Fruit fly (Drosophila melanogaster) whole organism, embryonic: ENCODE measurements around the gene Nup37.
A peak's percentile ranks its signal among the peaks of the same experiment; 100 is the strongest.

ENCODE experiments used
- Asciz ChIP-seq: fragments of 200-800 bp; sonication (Bioruptor generic); optimal IDR thresholded peaks from 2 replicates; lab custom pipeline; 2017; ENCODE audit warnings: missing biosample characterization, mild to moderate bottlenecking, missing genetic modification characterization, missing genetic modification reagents
- B-H2 ChIP-seq: fragments of 200-800 bp; sonication (Bioruptor generic); optimal IDR thresholded peaks from 2 replicates; lab custom pipeline; 2018; ENCODE audit warnings: missing biosample characterization, mild to moderate bottlenecking, missing genetic modification characterization
- Bdp1 ChIP-seq: fragments of 200-800 bp; sonication (Bioruptor generic); optimal IDR thresholded peaks from 3 replicates; lab custom pipeline; 2016; ENCODE audit warnings: missing biosample characterization, missing genetic modification characterization
- CG11456 ChIP-seq: fragments of 200-800 bp; sonication (Bioruptor generic); IDR thresholded peaks from 3 replicates; pipeline ENCODE4 v1.3.6; 2022; ENCODE audit warnings: missing biosample characterization, missing genetic modification characterization
- CG14014 ChIP-seq: fragments of 200-800 bp; sonication (Bioruptor generic); IDR thresholded peaks from 2 replicates; pipeline ENCODE4 v1.3.6; 2022; ENCODE audit warnings: missing biosample characterization, missing genetic modification characterization
- CG14441 ChIP-seq: fragments of 200-800 bp; sonication (Bioruptor generic); IDR thresholded peaks from 2 replicates; pipeline ENCODE4 v1.3.6; 2022; ENCODE audit warnings: missing biosample characterization, missing genetic modification characterization
- CG14710 ChIP-seq: fragments of 200-800 bp; sonication (Bioruptor generic); optimal IDR thresholded peaks from 3 replicates; lab custom pipeline; 2019; ENCODE audit warnings: missing biosample characterization, mild to moderate bottlenecking, missing genetic modification characterization, moderate library complexity
- CG15601 ChIP-seq: fragments of 200-800 bp; sonication (Bioruptor generic); optimal IDR thresholded peaks from 3 replicates; lab custom pipeline; 2019; ENCODE audit warnings: missing biosample characterization, mild to moderate bottlenecking, missing genetic modification characterization, moderate library complexity
- CG1602 ChIP-seq: fragments of 200-800 bp; sonication (Bioruptor generic); optimal IDR thresholded peaks from 3 replicates; lab custom pipeline; 2016; ENCODE audit warnings: missing biosample characterization, missing genetic modification characterization
- CG17328 ChIP-seq: fragments of 200-800 bp; sonication (Bioruptor generic); IDR thresholded peaks from 2 replicates; pipeline ENCODE4 v1.3.6; 2022; ENCODE audit warnings: missing biosample characterization, missing genetic modification characterization
- CG17612 ChIP-seq: fragments of 200-800 bp; sonication (Bioruptor generic); IDR thresholded peaks from 2 replicates; pipeline ENCODE4 v1.3.6; 2022; ENCODE audit warnings: missing biosample characterization, missing genetic modification characterization
- CG18262 ChIP-seq: fragments of 200-800 bp; optimal IDR thresholded peaks from 3 replicates; lab custom pipeline; 2019; ENCODE audit warnings: missing biosample characterization, mild to moderate bottlenecking, missing genetic modification characterization, moderate library complexity
- CG2120 ChIP-seq: fragments of 200-800 bp; sonication (Bioruptor generic); optimal IDR thresholded peaks from 3 replicates; lab custom pipeline; 2016; ENCODE audit warnings: missing biosample characterization, missing genetic modification characterization
- CG43689 ChIP-seq: fragments of 200-800 bp; sonication (Bioruptor generic); IDR thresholded peaks from 2 replicates; pipeline ENCODE4 v1.3.6; 2022; ENCODE audit warnings: missing biosample characterization, missing genetic modification characterization
- CG6813 ChIP-seq: fragments of 200-800 bp; sonication (Bioruptor generic); optimal IDR thresholded peaks from 2 replicates; lab custom pipeline; 2017; ENCODE audit warnings: missing biosample characterization, missing genetic modification characterization, mild to moderate bottlenecking, moderate library complexity, missing genetic modification reagents
- CG7357 ChIP-seq: fragments of 200-800 bp; sonication (Bioruptor generic); IDR thresholded peaks from 3 replicates; pipeline ENCODE4 v1.3.6; 2022; ENCODE audit warnings: missing biosample characterization, missing genetic modification characterization
- CG8388 ChIP-seq: fragments of 200-800 bp; sonication (Bioruptor generic); optimal IDR thresholded peaks from 2 replicates; lab custom pipeline; 2019; ENCODE audit warnings: missing biosample characterization, mild to moderate bottlenecking, missing genetic modification characterization, moderate library complexity
- CG9609 ChIP-seq: fragments of 200-800 bp; sonication (Bioruptor generic); optimal IDR thresholded peaks from 3 replicates; lab custom pipeline; 2016; ENCODE audit warnings: missing biosample characterization, missing genetic modification characterization
- CG9876 ChIP-seq: fragments of 200-800 bp; sonication (Bioruptor generic); optimal IDR thresholded peaks from 2 replicates; lab custom pipeline; 2016; ENCODE audit warnings: missing biosample characterization, missing genetic modification characterization
- D19A ChIP-seq: fragments of 200-800 bp; optimal IDR thresholded peaks from 3 replicates; lab custom pipeline; 2019; ENCODE audit warnings: missing biosample characterization, mild to moderate bottlenecking, missing genetic modification characterization, moderate library complexity
- Dfd ChIP-seq, 2 experiments: fragments of >200 bp; optimal IDR thresholded peaks; 2 replicates each; lab custom pipeline; 2017; ENCODE audit warnings: missing biosample characterization in 2 of 2, missing genetic modification characterization in 2 of 2
- E2f1 ChIP-seq: fragments of 200-800 bp; sonication (Bioruptor generic); IDR thresholded peaks from 2 replicates; pipeline ENCODE4 v1.3.6; 2022; ENCODE audit warnings: missing biosample characterization, missing genetic modification characterization
- Elba2 ChIP-seq: fragments of 200-800 bp; sonication (Bioruptor generic); optimal IDR thresholded peaks from 3 replicates; lab custom pipeline; 2016; ENCODE audit warnings: missing biosample characterization, missing genetic modification characterization
- Fer2 ChIP-seq: fragments of 200-800 bp; sonication (Bioruptor generic); optimal IDR thresholded peaks from 2 replicates; lab custom pipeline; 2018; ENCODE audit warnings: missing biosample characterization, mild to moderate bottlenecking, missing genetic modification characterization, moderate library complexity
- H15 ChIP-seq: fragments of 200-800 bp; sonication (Bioruptor generic); IDR thresholded peaks from 3 replicates; pipeline ENCODE4 v1.3.6; 2022; ENCODE audit warnings: missing biosample characterization, missing genetic modification characterization
- Hmx ChIP-seq: fragments of 200-800 bp; sonication (Bioruptor generic); optimal IDR thresholded peaks from 2 replicates; lab custom pipeline; 2016; ENCODE audit warnings: missing biosample characterization, missing genetic modification characterization
- Hr78 ChIP-seq, 2 experiments: fragments of 200-800 bp in 1 of 2; fragments of >200 bp in 1 of 2; sonication (Bioruptor generic) in 1 of 2; optimal IDR thresholded peaks; 2 replicates each; lab custom pipeline; 2017 to 2019; ENCODE audit warnings: missing biosample characterization in 2 of 2, missing genetic modification characterization in 2 of 2, mild to moderate bottlenecking in 1 of 2, moderate library complexity in 1 of 2
- Neu2 ChIP-seq: fragments of 200-800 bp; sonication (Bioruptor generic); optimal IDR thresholded peaks from 3 replicates; lab custom pipeline; 2016; ENCODE audit warnings: missing biosample characterization, missing genetic modification characterization, borderline replicate concordance
- Optix ChIP-seq: fragments of 200-800 bp; sonication (Bioruptor generic); IDR thresholded peaks from 3 replicates; pipeline ENCODE4 v1.3.6; 2022; ENCODE audit warnings: missing biosample characterization, missing genetic modification characterization
- PHDP ChIP-seq: fragments of 200-800 bp; sonication (Bioruptor generic); optimal IDR thresholded peaks from 3 replicates; lab custom pipeline; 2018; ENCODE audit warnings: missing biosample characterization, mild to moderate bottlenecking, missing genetic modification characterization, moderate library complexity
- ab ChIP-seq: fragments of 200-800 bp; sonication (Bioruptor generic); optimal IDR thresholded peaks from 2 replicates; lab custom pipeline; 2016; ENCODE audit warnings: missing biosample characterization, missing genetic modification characterization
- amos ChIP-seq: fragments of 200-800 bp; sonication (Bioruptor generic); IDR thresholded peaks from 2 replicates; pipeline ENCODE4 v1.3.6; 2022; ENCODE audit warnings: missing biosample characterization, missing genetic modification characterization; ENCODE audit not compliant: partially characterized antibody
- ap ChIP-seq: fragments of 200-800 bp; sonication (Bioruptor generic); IDR thresholded peaks from 2 replicates; pipeline ENCODE4 v1.3.6; 2022; ENCODE audit warnings: missing biosample characterization, missing genetic modification characterization
- ash1 ChIP-seq: fragments of 200-800 bp; sonication (Bioruptor generic); optimal IDR thresholded peaks from 2 replicates; lab custom pipeline; 2018; ENCODE audit warnings: missing biosample characterization, mild to moderate bottlenecking, missing genetic modification characterization
- chif ChIP-seq, 2 experiments: fragments of 200-800 bp; sonication (Bioruptor generic); optimal IDR thresholded peaks; 3 replicates each; lab custom pipeline; 2016; ENCODE audit warnings: missing biosample characterization in 2 of 2, missing genetic modification characterization in 2 of 2
- en ChIP-seq: fragments of 200-800 bp; sonication (Bioruptor generic); optimal IDR thresholded peaks from 2 replicates; lab custom pipeline; 2016; ENCODE audit warnings: missing biosample characterization, missing genetic modification characterization
- exex ChIP-seq: fragments of 200-800 bp; sonication (Bioruptor generic); optimal IDR thresholded peaks from 4 replicates; lab custom pipeline; 2018; ENCODE audit warnings: missing biosample characterization, mild to moderate bottlenecking, missing genetic modification characterization, moderate library complexity
- fd102C ChIP-seq: fragments of 200-800 bp; sonication (Bioruptor generic); optimal IDR thresholded peaks from 2 replicates; lab custom pipeline; 2018; ENCODE audit warnings: missing biosample characterization, mild to moderate bottlenecking, missing genetic modification characterization, moderate library complexity
- fd3F ChIP-seq: fragments of 200-800 bp; sonication (Bioruptor generic); optimal IDR thresholded peaks from 2 replicates; lab custom pipeline; 2018; ENCODE audit warnings: missing biosample characterization, mild to moderate bottlenecking, missing genetic modification characterization, moderate library complexity
- gcm ChIP-seq: fragments of 200-800 bp; sonication (Bioruptor generic); optimal IDR thresholded peaks from 2 replicates; lab custom pipeline; 2019; ENCODE audit warnings: missing biosample characterization, mild to moderate bottlenecking, missing genetic modification characterization, moderate library complexity
- gem ChIP-seq: fragments of 200-800 bp; sonication (Bioruptor generic); optimal IDR thresholded peaks from 2 replicates; lab custom pipeline; 2019; ENCODE audit warnings: missing biosample characterization, mild to moderate bottlenecking, missing genetic modification characterization, moderate library complexity
- gsb ChIP-seq: fragments of 200-800 bp; sonication (Bioruptor generic); IDR thresholded peaks from 2 replicates; pipeline ENCODE4 v1.3.6; 2022; ENCODE audit warnings: missing biosample characterization, missing genetic modification characterization
- h ChIP-seq: fragments of >200 bp; optimal IDR thresholded peaks from 2 replicates; lab custom pipeline; 2017
- nau ChIP-seq: fragments of 200-800 bp; sonication (Bioruptor generic); optimal IDR thresholded peaks from 3 replicates; lab custom pipeline; 2017; ENCODE audit warnings: missing biosample characterization, mild to moderate bottlenecking, missing genetic modification characterization, missing genetic modification reagents
- odd ChIP-seq: fragments of 200-800 bp; sonication (Bioruptor generic); optimal IDR thresholded peaks from 2 replicates; lab custom pipeline; 2017; ENCODE audit warnings: missing biosample characterization, mild to moderate bottlenecking, missing genetic modification characterization
- pzg ChIP-seq: fragments of 200-800 bp; sonication (Bioruptor generic); optimal IDR thresholded peaks from 3 replicates; lab custom pipeline; 2018; ENCODE audit warnings: missing biosample characterization, mild to moderate bottlenecking, missing genetic modification characterization, moderate library complexity
- row ChIP-seq: fragments of 200-800 bp; sonication (Bioruptor generic); IDR thresholded peaks from 3 replicates; pipeline ENCODE4 v1.3.6; 2022; ENCODE audit warnings: missing biosample characterization, missing genetic modification characterization
- sens ChIP-seq: fragments of 200-800 bp; sonication (Bioruptor generic); peaks from one replicate; lab custom pipeline; 2016; ENCODE audit warnings: missing biosample characterization, missing genetic modification characterization
- sr ChIP-seq: fragments of 200-800 bp; sonication (Bioruptor generic); IDR thresholded peaks from 3 replicates; pipeline ENCODE4 v1.3.6; 2022; ENCODE audit warnings: missing biosample characterization, missing genetic modification characterization
- stwl ChIP-seq: fragments of 200-800 bp; sonication (Bioruptor generic); optimal IDR thresholded peaks from 3 replicates; lab custom pipeline; 2018; ENCODE audit warnings: missing biosample characterization, mild to moderate bottlenecking, missing genetic modification characterization, moderate library complexity
- tin ChIP-seq: fragments of 200-800 bp; sonication (Bioruptor generic); optimal IDR thresholded peaks from 3 replicates; lab custom pipeline; 2016; ENCODE audit warnings: missing biosample characterization, missing genetic modification characterization

Gene Nup37

DNA sequence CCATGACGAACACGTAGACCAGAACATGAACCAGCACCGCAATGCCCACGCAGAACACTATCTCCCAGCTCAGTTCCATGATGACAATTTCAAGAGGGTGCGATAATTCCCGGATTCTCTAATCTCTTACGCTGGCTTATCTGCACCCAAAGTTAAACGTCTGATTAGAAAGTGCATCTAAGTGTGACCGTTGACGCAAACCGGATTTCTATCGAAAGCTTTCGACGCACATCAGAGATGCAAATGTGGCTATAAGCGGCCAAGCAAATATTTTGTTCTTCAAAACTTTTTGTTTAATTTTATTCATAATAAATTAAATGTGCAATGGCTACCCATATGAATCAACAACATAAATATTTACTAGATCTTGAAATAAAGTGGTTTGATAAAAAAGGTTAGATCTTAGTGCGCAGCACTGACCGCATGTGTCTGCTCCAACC lies 14.9 kb downstream of the Nup37 start, which contains the start of the genes Kdsr and CG11858 (continued):
- TF ChIP-seq pzg: peak; percentile 61
- TF ChIP-seq Fer2 (tag; lab: Kevin White, UChicago): peak; percentile 21
- TF ChIP-seq exex (tag; lab: Kevin White, UChicago): peak; percentile 63
- peak; percentile 34 for TF ChIP-seq tin (GFP tag; lab: Kevin White, UChicago)
- TF ChIP-seq E2f1: peak; percentile 40; the same call in 1 of the 2 replicates
- no peak for TF ChIP-seq CG6813 (GFP tag; lab: Kevin White, UChicago)
- TF ChIP-seq CG14710: peak; percentile 68
- no peak for TF ChIP-seq Dfd (GFP tag; optimal IDR thresholded peaks at IDR 0.05; lab: Kevin White, UChicago)
- TF ChIP-seq CG17328 (GFP tag; lab: Robert Waterston, UW): peak; percentile 65
- TF ChIP-seq fd102C: no peak
- 0 out of 2 replicates have a peak, but pooled peaks have one; percentile 15 for TF ChIP-seq CG43689
- peak; percentile 47 for TF ChIP-seq fd3F (GFP tag; lab: Kevin White, UChicago)
- TF ChIP-seq CG17612 (GFP tag; lab: Robert Waterston, UW): no peak
- no peak for TF ChIP-seq odd (GFP tag; lab: Kevin White, UChicago)
- TF ChIP-seq ap (GFP tag; lab: Robert Waterston, UW): no peak
- TF ChIP-seq Hr78 (GFP tag; optimal IDR thresholded peaks at IDR 0.05; lab: Kevin White, UChicago): no peak
- peak; percentile 27 for TF ChIP-seq Bdp1 (GFP tag; lab: Kevin White, UChicago)
- no peak for TF ChIP-seq gem (tag; lab: Kevin White, UChicago)
- TF ChIP-seq ash1 (GFP tag; lab: Kevin White, UChicago): no peak
- peak; percentile 94 for TF ChIP-seq row (GFP tag; lab: Robert Waterston, UW)
- peak; percentile 53; the same call in 1 of the 3 replicates for TF ChIP-seq CG7357 (GFP tag; lab: Robert Waterston, UW)
- TF ChIP-seq B-H2: peak; percentile 74
- no peak for TF ChIP-seq sr
- no peak for TF ChIP-seq Elba2 (GFP tag; lab: Kevin White, UChicago)
- no peak for TF ChIP-seq ab
- no peak for TF ChIP-seq h (lab: Kevin White, UChicago)
- peak; percentile 49 to 56 for TF ChIP-seq chif (GFP tag; optimal IDR thresholded peaks at IDR 0.05; lab: Kevin White, UChicago)
- no peak for TF ChIP-seq Neu2 (GFP tag; lab: Kevin White, UChicago)
- peak; percentile 62 for TF ChIP-seq CG18262 (tag; lab: Kevin White, UChicago)
- TF ChIP-seq nau (GFP tag; lab: Kevin White, UChicago): no peak
- no peak for TF ChIP-seq en
- no peak for TF ChIP-seq D19A
- TF ChIP-seq CG15601 (tag; lab: Kevin White, UChicago): peak; percentile 56
- no peak for TF ChIP-seq CG9876 (GFP tag; lab: Kevin White, UChicago)
- TF ChIP-seq sens (GFP tag; lab: Kevin White, UChicago): peak; percentile 91
- TF ChIP-seq CG1602 (GFP tag; lab: Kevin White, UChicago): peak; percentile 12
- no peak for TF ChIP-seq Optix
- 0 out of 3 replicates have a peak, but pooled peaks have one; percentile 34 for TF ChIP-seq CG11456
- TF ChIP-seq PHDP (tag; lab: Kevin White, UChicago): peak; percentile 75
- peak; percentile 77 for TF ChIP-seq CG14014
- peak; percentile 9 for TF ChIP-seq stwl (tag; lab: Kevin White, UChicago)
- peak; percentile 74 for TF ChIP-seq H15 (GFP tag; lab: Robert Waterston, UW)
- TF ChIP-seq CG9609 (GFP tag; lab: Kevin White, UChicago): peak; percentile 26
- no peak for TF ChIP-seq Asciz
- no peak for TF ChIP-seq gsb (GFP tag; lab: Robert Waterston, UW)
- TF ChIP-seq CG2120 (GFP tag; lab: Kevin White, UChicago): peak; percentile 82
- TF ChIP-seq Hmx: no peak
- peak; percentile 55 for TF ChIP-seq CG8388 (GFP tag; lab: Kevin White, UChicago)
- TF ChIP-seq CG14441 (GFP tag; lab: Robert Waterston, UW): peak; percentile 72
- no peak for TF ChIP-seq amos
- no peak for TF ChIP-seq gcm (GFP tag; lab: Kevin White, UChicago)
